Worm (Caenorhabditis elegans) whole organism, mixed stage, embryonic: Measurements from ENCODE around the gene ZK1307.3.

Experiments
- bed-3 ChIP-seq: fragments of 200-800 bp; sonication (Bioruptor generic); optimal IDR thresholded peaks from 3 replicates; lab custom pipeline; 2018; ENCODE audit warnings: mild to moderate bottlenecking, missing genetic modification characterization, moderate library complexity, missing compliant biosample characterization
- blmp-1 ChIP-seq: fragments of 150-350 bp; optimal IDR thresholded peaks from 2 replicates; lab custom pipeline; 2014; ENCODE audit warnings: missing biosample characterization, missing genetic modification characterization
- elt-1 ChIP-seq: sonication (generic microtip); optimal IDR thresholded peaks from 2 replicates; lab custom pipeline; 2017; ENCODE audit warnings: missing genetic modification characterization, mild to moderate bottlenecking, missing compliant biosample characterization, antibody characterized with exemption, moderate library complexity, borderline replicate concordance; ENCODE audit not compliant: insufficient read depth
- lin-13 ChIP-seq: fragments of 150-350 bp; optimal IDR thresholded peaks from 2 replicates; lab custom pipeline; 2014; ENCODE audit warnings: missing biosample characterization, missing genetic modification characterization
- lsy-2 ChIP-seq: fragments of 150-350 bp; optimal IDR thresholded peaks from 2 replicates; lab custom pipeline; 2014; ENCODE audit warnings: missing biosample characterization, missing genetic modification characterization
- mep-1 ChIP-seq: fragments of 150-350 bp; optimal IDR thresholded peaks from 2 replicates; lab custom pipeline; 2017; ENCODE audit warnings: missing biosample characterization, missing genetic modification reagents, missing genetic modification characterization, inconsistent platforms
- nhr-12 ChIP-seq: fragments of 150-350 bp; optimal IDR thresholded peaks from 2 replicates; lab custom pipeline; 2014; ENCODE audit warnings: missing biosample characterization, missing genetic modification characterization
- nhr-2 ChIP-seq: fragments of 150-350 bp; optimal IDR thresholded peaks from 2 replicates; lab custom pipeline; 2014; ENCODE audit warnings: missing biosample characterization, missing genetic modification characterization
- nhr-237 ChIP-seq: fragments of 150-350 bp; optimal IDR thresholded peaks from 2 replicates; lab custom pipeline; 2014; ENCODE audit warnings: missing biosample characterization, missing genetic modification characterization
- nhr-76 ChIP-seq: sonication (generic microtip); optimal IDR thresholded peaks from 2 replicates; lab custom pipeline; 2017; ENCODE audit warnings: missing biosample characterization, missing genetic modification characterization
- unc-62 ChIP-seq: fragments of 150-350 bp; optimal IDR thresholded peaks from 2 replicates; lab custom pipeline; 2014; ENCODE audit warnings: missing biosample characterization, missing genetic modification reagents, missing genetic modification characterization

DNA sequence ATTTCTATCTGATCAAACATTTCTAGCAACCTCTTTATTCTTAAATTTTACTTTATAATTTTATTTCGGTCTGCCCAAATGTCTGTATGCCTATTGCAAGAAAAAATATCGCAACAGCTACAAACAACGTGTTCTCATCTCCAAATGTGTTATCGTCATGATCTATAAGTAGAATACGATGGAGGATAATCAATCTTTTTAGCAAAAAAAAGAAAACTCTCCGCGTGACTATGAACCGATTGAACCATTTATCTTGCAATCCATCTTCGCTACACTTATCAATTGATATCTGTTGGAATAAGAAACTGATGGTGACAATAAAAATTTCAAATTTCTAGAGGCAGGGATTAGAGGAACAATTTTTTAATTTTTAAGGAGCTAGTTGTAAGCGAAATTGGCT lies 46.9 kb downstream of the ZK1307.3 start:
- TF ChIP-seq nhr-237 (tag; lab: Kevin White, UChicago), result no peak
- TF ChIP-seq nhr-76 (tag; lab: Kevin White, UChicago), result no peak
- TF ChIP-seq nhr-12 (tag; lab: Kevin White, UChicago), result no peak
- no peak for TF ChIP-seq unc-62
- TF ChIP-seq bed-3 (GFP tag; lab: Kevin White, UChicago), result no peak
- TF ChIP-seq nhr-2 (tag; lab: Kevin White, UChicago), result no peak
- no peak for TF ChIP-seq blmp-1
- peak; percentile 37 for TF ChIP-seq elt-1 (tag; lab: Kevin White, UChicago)
- TF ChIP-seq mep-1, result no peak
- TF ChIP-seq lin-13 (tag; lab: Kevin White, UChicago), result no peak
- TF ChIP-seq lsy-2 (tag; lab: Kevin White, UChicago), result no peak
